Worm (Caenorhabditis elegans) whole organism, L3 larva: ENCODE results near the gene srh-36.

Experiments used
- lin-15B ChIP-seq: fragments of 150-350 bp; optimal IDR thresholded peaks from 2 replicates; lab custom pipeline; 2014; ENCODE audit warnings: missing biosample characterization, missing genetic modification characterization
- nhr-237 ChIP-seq: fragments of 150-350 bp; optimal IDR thresholded peaks from 2 replicates; lab custom pipeline; 2014; ENCODE audit warnings: missing biosample characterization, missing genetic modification characterization

- TF ChIP-seq nhr-237 (tag; lab: Kevin White, UChicago) (no peak), lin-15B (no peak)
These were observed 51.7 kb downstream of the srh-36 start, which contains the start of gene dhs-15 for ce11 chrV:2769754-2770153.
